Worm (Caenorhabditis elegans) whole organism, young adult: ENCODE measurements around the gene skr-6.

ENCODE experiments used
- attf-3 ChIP-seq: fragments of 200-800 bp; sonication (Bioruptor generic); conservative IDR thresholded peaks from 2 replicates; pipeline ENCODE4 v1.3.6; 2022; ENCODE audit warnings: missing genetic modification reagents, missing genetic modification characterization, missing compliant biosample characterization
- egrh-3 ChIP-seq: fragments of 200-800 bp; sonication (Bioruptor generic); IDR thresholded peaks from 2 replicates; pipeline ENCODE4 v1.3.6; 2022; ENCODE audit warnings: missing genetic modification reagents, missing genetic modification characterization, missing compliant biosample characterization

DNA sequence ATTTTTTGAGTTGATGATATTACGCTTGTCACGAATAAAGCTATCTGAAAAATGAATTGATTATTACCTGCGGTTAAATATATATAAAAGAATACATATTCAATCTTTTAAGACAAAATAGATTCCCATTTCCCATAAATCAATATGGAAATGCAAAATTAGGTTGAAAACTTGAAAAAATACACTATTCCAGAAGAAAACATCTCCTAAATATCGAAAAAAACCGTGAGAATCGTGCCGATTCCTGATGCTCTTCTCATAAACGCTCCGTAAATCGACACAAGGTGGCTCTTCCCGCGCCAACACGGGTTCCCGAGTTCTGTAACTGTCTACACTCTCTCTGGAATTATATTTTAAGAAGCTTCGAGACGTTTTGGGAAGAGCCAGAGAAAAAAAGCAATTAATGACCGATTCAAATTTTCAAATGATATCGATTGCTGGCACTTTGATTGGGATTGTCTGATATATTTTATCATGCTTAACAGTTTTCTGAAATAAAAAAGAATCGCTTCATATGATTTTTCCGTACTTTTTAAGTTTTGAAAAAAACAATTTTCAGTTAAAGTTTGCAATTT lies 33.0 kb downstream of the skr-6 start, which contains the start of gene R10E8.3:
- TF ChIP-seq attf-3 (GFP tag; lab: Robert Waterston, UW), result no peak
- TF ChIP-seq egrh-3, result no peak
